Worm (Caenorhabditis elegans) whole organism, early embryonic: ENCODE data around the gene pap-2.

Experiments used
- F13C5.2 ChIP-seq: sonication (generic microtip); optimal IDR thresholded peaks from 2 replicates; lab custom pipeline; 2017; ENCODE audit warnings: mild to moderate bottlenecking, missing genetic modification characterization, inconsistent platforms, missing compliant biosample characterization
- aly-1 ChIP-seq: sonication (generic microtip); optimal IDR thresholded peaks from 2 replicates; lab custom pipeline; 2016; ENCODE audit warnings: missing genetic modification characterization, missing compliant biosample characterization
- ama-1 ChIP-seq: fragments of 150-350 bp; optimal IDR thresholded peaks from 2 replicates; lab custom pipeline; 2014
- ets-7 ChIP-seq: sonication (generic microtip); optimal IDR thresholded peaks from 2 replicates; lab custom pipeline; 2016; ENCODE audit warnings: missing genotype, missing genetic modification characterization, missing compliant biosample characterization
- flt-1 ChIP-seq: fragments of 200-800 bp; sonication (Bioruptor generic); IDR thresholded peaks from 2 replicates; pipeline ENCODE4 v1.3.6; 2022; ENCODE audit warnings: missing genetic modification characterization, missing compliant biosample characterization
- hmbx-1 ChIP-seq: sonication (generic microtip); optimal IDR thresholded peaks from 2 replicates; lab custom pipeline; 2016; ENCODE audit warnings: mild to moderate bottlenecking, missing genetic modification characterization, missing compliant biosample characterization
- pes-1 ChIP-seq: fragments of 200-800 bp; sonication (Bioruptor generic); IDR thresholded peaks from 2 replicates; pipeline ENCODE4 v1.3.6; 2022; ENCODE audit warnings: missing genetic modification reagents, missing genetic modification characterization, missing compliant biosample characterization
- scrt-1 ChIP-seq: fragments of 200-800 bp; sonication (Bioruptor generic); IDR thresholded peaks from 2 replicates; pipeline ENCODE4 v1.3.6; 2022; ENCODE audit warnings: missing genetic modification characterization, missing compliant biosample characterization
- sea-1 ChIP-seq: fragments of 200-800 bp; sonication (Bioruptor generic); conservative IDR thresholded peaks from 2 replicates; pipeline ENCODE4 v1.3.6; 2022; ENCODE audit warnings: missing genetic modification characterization, missing compliant biosample characterization
- tbx-37 ChIP-seq: fragments of 200-800 bp; sonication (Bioruptor generic); conservative IDR thresholded peaks from 2 replicates; pipeline ENCODE4 v1.3.6; 2022; ENCODE audit warnings: missing genetic modification reagents, missing genetic modification characterization, missing compliant biosample characterization
- tra-4 ChIP-seq: sonication (generic microtip); optimal IDR thresholded peaks from 2 replicates; lab custom pipeline; 2017; ENCODE audit warnings: missing genetic modification characterization, missing compliant biosample characterization

ce11 chrII:9658915-9659314, 49.7 kb upstream of the pap-2 start, which contains the start of gene ZK1320.2:
- TF ChIP-seq hmbx-1 (no peak), F13C5.2 (tag; lab: Kevin White, UChicago) (no peak), ama-1 (lab: Kevin White, UChicago) (no peak), tbx-37 (GFP tag; lab: Robert Waterston, UW) (no peak), scrt-1 (GFP tag; lab: Robert Waterston, UW) (no peak), aly-1 (tag; lab: Kevin White, UChicago) (no peak), flt-1 (no peak), ets-7 (tag; lab: Kevin White, UChicago) (no peak), tra-4 (no peak), pes-1 (no peak), sea-1 (GFP tag; lab: Robert Waterston, UW) (no peak)
